Fruit fly (Drosophila melanogaster) whole organism, embryonic: Measurements from ENCODE around the gene CG4452.

ENCODE experiments used
- Blimp-1 ChIP-seq: fragments of 200-800 bp; sonication (Bioruptor generic); optimal IDR thresholded peaks from 3 replicates; lab custom pipeline; 2018; ENCODE audit warnings: missing biosample characterization, missing genetic modification characterization, mild to moderate bottlenecking, moderate library complexity, missing genetic modification reagents
- Bteb2 ChIP-seq: fragments of 200-800 bp; sonication (Bioruptor generic); optimal IDR thresholded peaks from 2 replicates; lab custom pipeline; 2016; ENCODE audit warnings: missing biosample characterization, missing genetic modification characterization
- CG10959 ChIP-seq: fragments of 200-800 bp; sonication (Bioruptor generic); IDR thresholded peaks from 2 replicates; pipeline ENCODE4 v1.3.6; 2022; ENCODE audit warnings: missing biosample characterization, missing genetic modification characterization
- CG10979 ChIP-seq: fragments of 200-800 bp; sonication (Bioruptor generic); optimal IDR thresholded peaks from 2 replicates; lab custom pipeline; 2018; ENCODE audit warnings: missing biosample characterization, mild to moderate bottlenecking, missing genetic modification characterization, moderate library complexity
- CG11093 ChIP-seq: fragments of 200-800 bp; sonication (Bioruptor generic); IDR thresholded peaks from 3 replicates; pipeline ENCODE4 v1.3.6; 2022; ENCODE audit warnings: missing biosample characterization, missing genetic modification characterization
- CG11560 ChIP-seq: fragments of 200-800 bp; sonication (Bioruptor generic); IDR thresholded peaks from 3 replicates; pipeline ENCODE4 v1.3.6; 2022; ENCODE audit warnings: missing biosample characterization, missing genetic modification characterization
- CG12219 ChIP-seq: fragments of 200-800 bp; sonication (Bioruptor generic); optimal IDR thresholded peaks from 3 replicates; lab custom pipeline; 2018; ENCODE audit warnings: missing biosample characterization, mild to moderate bottlenecking, missing genetic modification characterization
- CG12659 ChIP-seq: fragments of 200-800 bp; sonication (Bioruptor generic); optimal IDR thresholded peaks from 3 replicates; lab custom pipeline; 2017; ENCODE audit warnings: mild to moderate bottlenecking, missing biosample characterization, missing genetic modification reagents, missing genetic modification characterization
- CG2120 ChIP-seq: fragments of 200-800 bp; sonication (Bioruptor generic); optimal IDR thresholded peaks from 3 replicates; lab custom pipeline; 2016; ENCODE audit warnings: missing biosample characterization, missing genetic modification characterization
- CG31388 ChIP-seq: fragments of 200-800 bp; sonication (Bioruptor generic); optimal IDR thresholded peaks from 2 replicates; lab custom pipeline; 2016; ENCODE audit warnings: missing biosample characterization, missing genetic modification characterization
- CG3847 ChIP-seq: fragments of 200-800 bp; sonication (Bioruptor generic); IDR thresholded peaks from 2 replicates; pipeline ENCODE4 v1.3.6; 2022; ENCODE audit warnings: missing biosample characterization, missing genetic modification characterization
- CG6689 ChIP-seq: fragments of 200-800 bp; sonication (Bioruptor generic); IDR thresholded peaks from 2 replicates; pipeline ENCODE4 v1.3.6; 2022; ENCODE audit warnings: missing biosample characterization, missing genetic modification characterization
- CG7357 ChIP-seq: fragments of 200-800 bp; sonication (Bioruptor generic); IDR thresholded peaks from 3 replicates; pipeline ENCODE4 v1.3.6; 2022; ENCODE audit warnings: missing biosample characterization, missing genetic modification characterization
- CG8924 ChIP-seq: fragments of 200-800 bp; optimal IDR thresholded peaks from 3 replicates; lab custom pipeline; 2019; ENCODE audit warnings: missing biosample characterization, mild to moderate bottlenecking, missing genetic modification characterization, moderate library complexity
- CG9876 ChIP-seq: fragments of 200-800 bp; sonication (Bioruptor generic); optimal IDR thresholded peaks from 2 replicates; lab custom pipeline; 2016; ENCODE audit warnings: missing biosample characterization, missing genetic modification characterization
- CkIIα-i1 ChIP-seq: fragments of 200-800 bp; sonication (Bioruptor generic); IDR thresholded peaks from 2 replicates; pipeline ENCODE4 v1.3.6; 2022; ENCODE audit warnings: missing biosample characterization, missing genetic modification characterization
- D ChIP-seq, 2 experiments: fragments of 200-800 bp in 1 of 2; fragments of >200 bp in 1 of 2; sonication (Bioruptor generic) in 1 of 2; optimal IDR thresholded peaks; 2 replicates in 1 of 2; 3 replicates in 1 of 2; lab custom pipeline; 2017; ENCODE audit warnings: mild to moderate bottlenecking in 1 of 2, missing biosample characterization in 1 of 2, missing genetic modification characterization in 1 of 2, missing genetic modification reagents in 1 of 2
- Dbx ChIP-seq: fragments of 200-800 bp; sonication (Bioruptor generic); IDR thresholded peaks from 3 replicates; pipeline ENCODE4 v1.3.6; 2022; ENCODE audit warnings: missing biosample characterization, missing genetic modification characterization
- Dip3 ChIP-seq: fragments of 200-800 bp; sonication (Bioruptor generic); optimal IDR thresholded peaks from 3 replicates; lab custom pipeline; 2016; ENCODE audit warnings: missing biosample characterization, missing genetic modification characterization
- Doc3 ChIP-seq: fragments of 200-800 bp; sonication (Bioruptor generic); IDR thresholded peaks from 3 replicates; pipeline ENCODE4 v1.3.6; 2022; ENCODE audit warnings: missing biosample characterization, missing genetic modification characterization; ENCODE audit not compliant: partially characterized antibody
- H2.0 ChIP-seq: fragments of 200-800 bp; sonication (Bioruptor generic); IDR thresholded peaks from 2 replicates; pipeline ENCODE4 v1.3.6; 2022; ENCODE audit warnings: missing biosample characterization, missing genetic modification characterization
- HLH4C ChIP-seq: fragments of 200-800 bp; sonication (Bioruptor generic); IDR thresholded peaks from 3 replicates; pipeline ENCODE4 v1.3.6; 2022; ENCODE audit warnings: missing biosample characterization, missing genetic modification characterization; ENCODE audit not compliant: partially characterized antibody
- Hey ChIP-seq: fragments of 200-800 bp; sonication (Bioruptor generic); optimal IDR thresholded peaks from 3 replicates; lab custom pipeline; 2018; ENCODE audit warnings: missing biosample characterization, mild to moderate bottlenecking, missing genetic modification characterization
- Hsf ChIP-seq: fragments of 200-800 bp; sonication (Bioruptor generic); optimal IDR thresholded peaks from 3 replicates; lab custom pipeline; 2016; ENCODE audit warnings: missing biosample characterization, missing genetic modification characterization
- Lpt ChIP-seq: fragments of >200 bp; optimal IDR thresholded peaks from 2 replicates; lab custom pipeline; 2018; ENCODE audit warnings: missing biosample characterization, missing genetic modification characterization
- Mes4 ChIP-seq: fragments of 200-800 bp; sonication (Bioruptor generic); optimal IDR thresholded peaks from 2 replicates; lab custom pipeline; 2016; ENCODE audit warnings: missing biosample characterization, missing genetic modification characterization
- Neu2 ChIP-seq: fragments of 200-800 bp; sonication (Bioruptor generic); optimal IDR thresholded peaks from 3 replicates; lab custom pipeline; 2016; ENCODE audit warnings: missing biosample characterization, missing genetic modification characterization, borderline replicate concordance
- Rx ChIP-seq: fragments of 200-800 bp; sonication (Bioruptor generic); IDR thresholded peaks from 2 replicates; pipeline ENCODE4 v1.3.6; 2022; ENCODE audit warnings: missing biosample characterization, missing genetic modification characterization
- ara ChIP-seq: fragments of 200-800 bp; sonication (Bioruptor generic); IDR thresholded peaks from 2 replicates; pipeline ENCODE4 v1.3.6; 2022; ENCODE audit warnings: missing biosample characterization, missing genetic modification characterization
- bcd ChIP-seq: fragments of 200-800 bp; sonication (Bioruptor generic); optimal IDR thresholded peaks from 2 replicates; lab custom pipeline; 2017; ENCODE audit warnings: missing biosample characterization, mild to moderate bottlenecking, missing genetic modification characterization
- croc ChIP-seq: fragments of 200-800 bp; sonication (Bioruptor generic); conservative IDR thresholded peaks from 3 replicates; pipeline ENCODE4 v1.3.6; 2022; ENCODE audit warnings: missing biosample characterization, missing genetic modification characterization
- cwo ChIP-seq: fragments of 200-800 bp; sonication (Bioruptor generic); optimal IDR thresholded peaks from 3 replicates; lab custom pipeline; 2017; ENCODE audit warnings: missing biosample characterization, missing genetic modification characterization, mild to moderate bottlenecking, moderate library complexity, missing genetic modification reagents
- dm ChIP-seq: fragments of 200-800 bp; sonication (Bioruptor generic); optimal IDR thresholded peaks from 3 replicates; lab custom pipeline; 2016; ENCODE audit warnings: missing biosample characterization, missing genetic modification characterization
- ems ChIP-seq: fragments of 200-800 bp; sonication (Bioruptor generic); optimal IDR thresholded peaks from 3 replicates; lab custom pipeline; 2016; ENCODE audit warnings: missing biosample characterization, missing genetic modification characterization
- eve ChIP-seq, 2 experiments: fragments of >200 bp; optimal IDR thresholded peaks; 2 replicates each; lab custom pipeline; 2017; ENCODE audit warnings: missing biosample characterization in 2 of 2, missing genetic modification characterization in 2 of 2
- exex ChIP-seq: fragments of 200-800 bp; sonication (Bioruptor generic); optimal IDR thresholded peaks from 4 replicates; lab custom pipeline; 2018; ENCODE audit warnings: missing biosample characterization, mild to moderate bottlenecking, missing genetic modification characterization, moderate library complexity
- fd3F ChIP-seq: fragments of 200-800 bp; sonication (Bioruptor generic); optimal IDR thresholded peaks from 2 replicates; lab custom pipeline; 2018; ENCODE audit warnings: missing biosample characterization, mild to moderate bottlenecking, missing genetic modification characterization, moderate library complexity
- gcm ChIP-seq: fragments of 200-800 bp; sonication (Bioruptor generic); optimal IDR thresholded peaks from 2 replicates; lab custom pipeline; 2019; ENCODE audit warnings: missing biosample characterization, mild to moderate bottlenecking, missing genetic modification characterization, moderate library complexity
- insv ChIP-seq, 2 experiments: fragments of 200-800 bp; sonication (Bioruptor generic); optimal IDR thresholded peaks; 3 replicates each; lab custom pipeline; 2016 to 2018; ENCODE audit warnings: missing biosample characterization in 2 of 2, missing genetic modification characterization in 2 of 2
- jigr1 ChIP-seq: fragments of 200-800 bp; sonication (Bioruptor generic); IDR thresholded peaks from 3 replicates; pipeline ENCODE4 v1.3.6; 2022; ENCODE audit warnings: missing biosample characterization, missing genetic modification characterization
- scrt ChIP-seq: fragments of 200-800 bp; sonication (Bioruptor generic); optimal IDR thresholded peaks from 2 replicates; lab custom pipeline; 2018; ENCODE audit warnings: missing biosample characterization, mild to moderate bottlenecking, missing genetic modification characterization, moderate library complexity
- sisA ChIP-seq: fragments of 200-800 bp; sonication (Bioruptor generic); IDR thresholded peaks from 2 replicates; pipeline ENCODE4 v1.3.6; 2022; ENCODE audit warnings: missing biosample characterization, missing genetic modification characterization
- ssp ChIP-seq: fragments of 200-800 bp; sonication (Bioruptor generic); IDR thresholded peaks from 2 replicates; pipeline ENCODE4 v1.3.6; 2022; ENCODE audit warnings: missing biosample characterization, missing genetic modification characterization
- tio ChIP-seq: fragments of 200-800 bp; sonication (Bioruptor generic); optimal IDR thresholded peaks from 2 replicates; lab custom pipeline; 2017; ENCODE audit warnings: missing biosample characterization, missing genetic modification characterization, inconsistent platforms
- trem ChIP-seq: fragments of 200-800 bp; optimal IDR thresholded peaks from 3 replicates; lab custom pipeline; 2019; ENCODE audit warnings: missing biosample characterization, mild to moderate bottlenecking, missing genetic modification characterization, moderate library complexity
- ttk ChIP-seq: fragments of 200-800 bp; sonication (Bioruptor generic); IDR thresholded peaks from 2 replicates; pipeline ENCODE4 v2.1.2; 2022; ENCODE audit warnings: missing biosample characterization, missing genetic modification characterization
- vvl ChIP-seq: fragments of 200-800 bp; sonication (Bioruptor generic); IDR thresholded peaks from 2 replicates; pipeline ENCODE4 v1.3.6; 2022; ENCODE audit warnings: missing biosample characterization, missing genetic modification characterization
- z ChIP-seq: fragments of 200-800 bp; sonication (Bioruptor generic); IDR thresholded peaks from 3 replicates; pipeline ENCODE4 v1.3.6; 2022; ENCODE audit warnings: missing biosample characterization, missing genetic modification characterization

Gene CG4452

DNA sequence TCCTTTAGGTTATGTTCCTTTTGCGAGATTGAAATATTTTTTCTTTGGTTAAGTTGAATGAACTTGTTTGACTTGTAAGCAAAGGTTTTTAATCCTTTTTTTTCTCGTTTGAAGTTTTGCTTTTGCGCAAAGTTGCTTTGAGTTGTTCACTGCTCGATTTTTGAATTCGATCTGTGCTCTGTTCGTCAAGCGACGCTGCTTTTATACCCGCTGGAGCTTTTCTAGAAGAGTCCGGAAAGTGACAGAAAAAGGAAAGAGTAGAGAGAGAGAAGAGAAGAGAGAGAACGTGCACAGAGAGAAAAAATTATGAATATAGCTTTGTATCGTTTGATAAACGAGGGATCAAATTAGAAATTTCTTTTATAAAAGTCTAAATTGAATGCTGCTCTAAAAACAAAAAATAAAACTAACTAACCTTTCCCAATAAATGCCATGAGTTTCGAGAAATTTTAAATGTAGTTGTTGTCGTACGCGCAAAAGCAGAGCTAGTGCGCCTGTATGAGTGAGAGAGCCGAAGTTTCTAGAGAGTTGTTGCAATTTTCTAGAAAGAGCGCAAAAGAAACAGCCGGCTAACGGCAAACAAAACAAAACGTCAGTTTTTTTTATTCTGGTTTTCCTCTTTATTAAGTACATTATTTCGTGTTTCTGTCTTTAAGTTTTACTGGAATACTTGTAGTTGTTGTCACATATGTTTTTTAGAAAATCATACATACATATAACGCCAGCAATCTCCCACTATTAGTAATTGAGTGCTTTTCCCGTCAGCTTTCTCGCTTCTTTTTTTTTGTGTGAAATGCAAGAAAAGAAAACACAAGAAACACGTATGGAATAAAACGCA lies 10.2 kb downstream of the CG4452 start, which contains the start of gene Hsp26 (continued):
- TF ChIP-seq Blimp-1 (GFP tag; lab: Kevin White, UChicago) (peak; percentile 84), CG10959 (no peak; the same call in 1 of the 2 replicates), gcm (GFP tag; lab: Kevin White, UChicago) (peak; percentile 87), CG2120 (peak; percentile 92), Hey (no peak), bcd (peak; percentile 84), eve (GFP tag; optimal IDR thresholded peaks at IDR 0.05; lab: Kevin White, UChicago) (no peak), cwo (GFP tag; lab: Kevin White, UChicago) (peak; percentile 75), Mes4 (GFP tag; lab: Kevin White, UChicago) (peak; percentile 88), trem (tag; lab: Kevin White, UChicago) (peak; percentile 54), sisA (peak; percentile 74), insv (GFP tag; optimal IDR thresholded peaks at IDR 0.05; lab: Kevin White, UChicago) (no peak), tio (GFP tag; lab: Kevin White, UChicago) (peak; percentile 72), jigr1 (GFP tag; lab: Robert Waterston, UW) (0 out of 3 replicates have a peak, but pooled peaks have one; percentile 9), H2.0 (GFP tag; lab: Robert Waterston, UW) (peak; percentile 79), CG12659 (peak; percentile 86), Bteb2 (GFP tag; lab: Kevin White, UChicago) (peak; percentile 83), Doc3 (GFP tag; lab: Robert Waterston, UW) (no peak), HLH4C (GFP tag; lab: Robert Waterston, UW) (no peak), dm (GFP tag; lab: Kevin White, UChicago) (peak; percentile 64), Hsf (GFP tag; lab: Kevin White, UChicago) (peak; percentile 87), CG3847 (GFP tag; lab: Robert Waterston, UW) (peak; percentile 66), scrt (GFP tag; lab: Kevin White, UChicago) (peak; percentile 80), CG10979 (tag; lab: Kevin White, UChicago) (peak; percentile 82), CG8924 (tag; lab: Kevin White, UChicago) (peak; percentile 87), Dip3 (GFP tag; lab: Kevin White, UChicago) (peak; percentile 81), ems (GFP tag; lab: Kevin White, UChicago) (peak; percentile 82), Neu2 (GFP tag; lab: Kevin White, UChicago) (no peak), exex (tag; lab: Kevin White, UChicago) (no peak), Dbx (GFP tag; lab: Robert Waterston, UW) (peak; percentile 60; the same call in 2 of the 3 replicates), ssp (GFP tag; lab: Robert Waterston, UW) (peak; percentile 66), ara (peak; percentile 77), CG7357 (GFP tag; lab: Robert Waterston, UW) (peak; percentile 61), CG9876 (GFP tag; lab: Kevin White, UChicago) (peak; percentile 74), z (GFP tag; lab: Robert Waterston, UW) (no peak), fd3F (GFP tag; lab: Kevin White, UChicago) (peak; percentile 67), Lpt (GFP tag; lab: Kevin White, UChicago) (no peak), CkIIα-i1 (GFP tag; lab: Robert Waterston, UW) (no peak), Rx (GFP tag; lab: Robert Waterston, UW) (peak; percentile 27; the same call in 1 of the 2 replicates), CG11093 (GFP tag; lab: Robert Waterston, UW) (peak; percentile 64; the same call in 2 of the 3 replicates), CG12219 (GFP tag; lab: Kevin White, UChicago) (peak; percentile 79), CG11560 (tag; lab: Robert Waterston, UW) (0 out of 3 replicates have a peak, but pooled peaks have one; percentile 29), croc (GFP tag; lab: Robert Waterston, UW) (peak; percentile 55; the same call in 2 of the 3 replicates), D (optimal IDR thresholded peaks at IDR 0.05; lab: Kevin White, UChicago) (no peak), D (GFP tag; optimal IDR thresholded peaks at IDR 0.05; lab: Kevin White, UChicago) (peak; percentile 51), CG6689 (GFP tag; lab: Robert Waterston, UW) (peak; percentile 83), ttk (GFP tag; lab: Robert Waterston, UW) (peak; percentile 73), vvl (peak; percentile 96), CG31388 (GFP tag; lab: Kevin White, UChicago) (peak; percentile 21)
